Worm (Caenorhabditis elegans): ENCODE measurements around the gene ugt-59.

The ugt-59 gene

DNA sequence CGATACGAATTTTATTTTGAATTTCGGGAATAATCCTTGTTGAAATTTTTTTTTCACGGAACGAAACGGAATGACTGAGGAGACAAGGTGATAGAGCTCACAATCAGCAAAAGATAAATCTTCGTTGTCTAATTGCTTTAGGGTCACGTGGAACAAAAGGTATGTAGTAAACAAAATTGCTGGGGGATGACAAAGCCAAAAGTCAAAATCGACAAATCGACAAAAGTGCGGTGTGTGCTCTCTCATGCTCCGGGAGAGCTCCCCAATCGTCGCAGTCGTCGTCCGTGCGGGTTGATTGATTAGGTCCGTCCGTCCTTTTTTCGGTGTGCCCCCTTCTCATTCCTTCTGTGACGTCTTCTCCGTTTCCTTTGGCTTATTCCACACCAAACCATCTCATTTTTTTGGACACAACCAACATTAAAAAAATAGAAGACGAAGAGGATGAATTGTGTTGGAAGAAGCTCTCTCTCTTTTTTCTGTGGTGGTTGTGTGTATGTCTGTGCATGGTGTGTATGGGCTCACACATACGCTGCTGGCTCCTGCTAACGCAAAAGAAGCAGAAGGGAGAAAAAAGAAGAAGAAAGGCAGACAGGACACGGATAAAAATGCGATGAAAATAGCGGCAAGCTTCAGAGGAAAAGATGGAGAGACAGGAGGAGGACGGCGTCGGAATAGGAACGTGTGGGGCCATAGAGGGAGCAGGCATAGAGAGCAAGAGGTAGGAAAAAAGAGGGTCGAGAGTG lies 18.6 kb upstream of the ugt-59 start (continued):
- no peak for TF ChIP-seq sup-37 (GFP tag; optimal IDR thresholded peaks at IDR 0.05)
- TF ChIP-seq aly-2 (tag; optimal IDR thresholded peaks at IDR 0.05), result no peak
- peak; percentile 35 for TF ChIP-seq unc-130 (tag; optimal IDR thresholded peaks at IDR 0.05)

DNA sequence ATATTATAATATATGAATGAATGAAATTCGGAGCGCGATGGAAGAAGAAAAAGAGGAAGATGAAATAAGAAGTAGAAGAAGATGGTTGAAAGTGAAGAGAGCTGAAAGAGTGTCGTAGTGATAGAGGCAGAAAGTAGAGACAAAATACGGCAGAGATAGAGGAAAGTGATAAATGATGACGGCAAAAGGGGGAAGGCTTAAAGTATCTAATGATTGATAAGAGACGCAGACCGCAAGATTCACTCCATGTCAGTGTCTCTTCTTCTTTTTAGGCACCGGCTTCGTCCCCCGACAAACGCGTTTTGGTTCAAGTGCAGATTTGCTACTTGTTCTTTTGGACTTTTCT lies 18.1 kb upstream of the ugt-59 start:
- TF ChIP-seq ztf-11 (tag; optimal IDR thresholded peaks at IDR 0.05) (no peak), unc-98 (GFP tag; IDR thresholded peaks at IDR 0.05) (no peak), unc-130 (tag; optimal IDR thresholded peaks at IDR 0.05) (no peak), elt-3 (tag; optimal IDR thresholded peaks at IDR 0.05) (peak in 3 of 6 experiments; percentile 39 to 90 (median 60)), dsc-1 (tag; optimal IDR thresholded peaks at IDR 0.05) (peak; percentile 64), hlh-4 (tag; optimal IDR thresholded peaks at IDR 0.05) (no peak), mab-9 (GFP tag; IDR thresholded peaks at IDR 0.05) (0 out of 2 replicates have a peak, but pooled peaks have one; percentile 10), Y116A8C.19 (tag; optimal IDR thresholded peaks at IDR 0.05; ENCODE audit: borderline replicate concordance) (no peak), fkh-10 (GFP tag; optimal IDR thresholded peaks at IDR 0.05) (no peak), lsy-2 (tag; optimal IDR thresholded peaks at IDR 0.05) (peak; percentile 25 to 61), tbx-2 (tag; optimal IDR thresholded peaks at IDR 0.05) (peak; percentile 9), isw-1 (GFP tag; IDR thresholded peaks at IDR 0.05) (no peak), pqm-1 (tag; optimal IDR thresholded peaks at IDR 0.05) (no peak), skn-1 (tag; optimal IDR thresholded peaks at IDR 0.05) (peak; percentile 51), egl-13 (tag; optimal IDR thresholded peaks at IDR 0.05) (peak; percentile 75), ama-1 (optimal IDR thresholded peaks at IDR 0.05) (no peak), lin-35 (GFP tag; optimal IDR thresholded peaks at IDR 0.05) (peak in 1 of 2 experiments; percentile 50), elt-2 (tag; optimal IDR thresholded peaks at IDR 0.05) (peak; percentile 91), nhr-47 (tag; optimal IDR thresholded peaks at IDR 0.05) (peak; percentile 67), mef-2 (tag; optimal IDR thresholded peaks at IDR 0.05) (no peak), jun-1 (tag; optimal IDR thresholded peaks at IDR 0.05) (peak; percentile 87), sup-37 (GFP tag; optimal IDR thresholded peaks at IDR 0.05) (peak; percentile 2), lin-15B (tag; optimal IDR thresholded peaks at IDR 0.05) (no peak), ceh-90 (tag; optimal IDR thresholded peaks at IDR 0.05) (no peak), nhr-19 (GFP tag; conservative IDR thresholded peaks at IDR 0.05) (peak; percentile 47), C34B4.2 (tag; optimal IDR thresholded peaks at IDR 0.05) (no peak), ces-1 (GFP tag; optimal IDR thresholded peaks at IDR 0.05) (no peak), blmp-1 (tag; optimal IDR thresholded peaks at IDR 0.05) (peak; percentile 98), grh-1 (GFP tag; IDR thresholded peaks at IDR 0.05) (peak; percentile 31), nhr-76 (tag; optimal IDR thresholded peaks at IDR 0.05) (no peak), ceh-8 (GFP tag; optimal IDR thresholded peaks at IDR 0.05) (no peak), pag-3 (tag; optimal IDR thresholded peaks at IDR 0.05; ENCODE audit: borderline replicate concordance, insufficient read depth) (no peak), unc-62 (GFP tag; optimal IDR thresholded peaks at IDR 0.05) (no peak), snpc-4 (tag; optimal IDR thresholded peaks at IDR 0.05) (no peak), zip-4 (GFP tag; optimal IDR thresholded peaks at IDR 0.05) (no peak), mep-1 (tag; optimal IDR thresholded peaks at IDR 0.05) (no peak), F16B12.6 (tag; optimal IDR thresholded peaks at IDR 0.05) (no peak), zag-1 (tag; optimal IDR thresholded peaks at IDR 0.05) (no peak), nhr-84 (tag; optimal IDR thresholded peaks at IDR 0.05) (no peak), tlp-1 (tag; optimal IDR thresholded peaks at IDR 0.05) (no peak), sox-4 (tag; optimal IDR thresholded peaks at IDR 0.05) (peak; percentile 32), aly-2 (tag; optimal IDR thresholded peaks at IDR 0.05) (no peak), rnt-1 (tag; optimal IDR thresholded peaks at IDR 0.05) (peak; percentile 71), pax-3 (tag; optimal IDR thresholded peaks at IDR 0.05) (peak; percentile 78), nhr-28 (tag; optimal IDR thresholded peaks at IDR 0.05) (no peak), fkh-4 (tag; optimal IDR thresholded peaks at IDR 0.05; ENCODE audit: borderline replicate concordance) (no peak), nhr-77 (tag; optimal IDR thresholded peaks at IDR 0.05) (peak; percentile 39), alr-1 (tag; optimal IDR thresholded peaks at IDR 0.05; ENCODE audit: borderline replicate concordance) (no peak), snu-23 (GFP tag; optimal IDR thresholded peaks at IDR 0.05) (peak; percentile 47), ets-5 (GFP tag; IDR thresholded peaks at IDR 0.05) (no peak)
